Fruit fly (Drosophila melanogaster) whole organism, embryonic: Measurements from ENCODE around the gene Hmr.

Source experiments
- Abd-B ChIP-seq: fragments of 200-800 bp; sonication (Bioruptor generic); optimal IDR thresholded peaks from 2 replicates; lab custom pipeline; 2018; ENCODE audit warnings: missing biosample characterization, mild to moderate bottlenecking, missing genetic modification characterization, moderate library complexity
- BtbVII ChIP-seq: fragments of 200-800 bp; sonication (Bioruptor generic); optimal IDR thresholded peaks from 3 replicates; lab custom pipeline; 2017; ENCODE audit warnings: missing biosample characterization, mild to moderate bottlenecking, missing genetic modification characterization
- Bteb2 ChIP-seq: fragments of 200-800 bp; sonication (Bioruptor generic); optimal IDR thresholded peaks from 2 replicates; lab custom pipeline; 2016; ENCODE audit warnings: missing biosample characterization, missing genetic modification characterization
- CG10979 ChIP-seq: fragments of 200-800 bp; sonication (Bioruptor generic); optimal IDR thresholded peaks from 2 replicates; lab custom pipeline; 2018; ENCODE audit warnings: missing biosample characterization, mild to moderate bottlenecking, missing genetic modification characterization, moderate library complexity
- CG11696 ChIP-seq: fragments of 200-800 bp; sonication (Bioruptor generic); IDR thresholded peaks from 2 replicates; pipeline ENCODE4 v1.3.6; 2022; ENCODE audit warnings: missing biosample characterization, missing genetic modification characterization
- CG1233 ChIP-seq: fragments of 200-800 bp; sonication (Bioruptor generic); optimal IDR thresholded peaks from 4 replicates; lab custom pipeline; 2018; ENCODE audit warnings: missing biosample characterization, mild to moderate bottlenecking, missing genetic modification characterization
- CG12942 ChIP-seq: fragments of 200-800 bp; sonication (Bioruptor generic); optimal IDR thresholded peaks from 3 replicates; lab custom pipeline; 2016; ENCODE audit warnings: missing biosample characterization, missing genetic modification characterization
- CG13296 ChIP-seq: fragments of 200-800 bp; sonication (Bioruptor generic); optimal IDR thresholded peaks from 3 replicates; lab custom pipeline; 2018; ENCODE audit warnings: missing biosample characterization, mild to moderate bottlenecking, missing genetic modification characterization
- CG14441 ChIP-seq: fragments of 200-800 bp; sonication (Bioruptor generic); IDR thresholded peaks from 2 replicates; pipeline ENCODE4 v1.3.6; 2022; ENCODE audit warnings: missing biosample characterization, missing genetic modification characterization
- CG15269 ChIP-seq: fragments of 200-800 bp; sonication (Bioruptor generic); optimal IDR thresholded peaks from 2 replicates; lab custom pipeline; 2018; ENCODE audit warnings: missing biosample characterization, mild to moderate bottlenecking, missing genetic modification characterization, moderate library complexity
- CG2678 ChIP-seq: fragments of 200-800 bp; sonication (Bioruptor generic); optimal IDR thresholded peaks from 3 replicates; lab custom pipeline; 2019; ENCODE audit warnings: missing biosample characterization, mild to moderate bottlenecking, missing genetic modification characterization, moderate library complexity
- CG30431 ChIP-seq: fragments of 200-800 bp; sonication (Bioruptor generic); optimal IDR thresholded peaks from 2 replicates; lab custom pipeline; 2017; ENCODE audit warnings: missing biosample characterization, missing genetic modification characterization
- CG4424 ChIP-seq: fragments of 200-800 bp; sonication (Bioruptor generic); optimal IDR thresholded peaks from 3 replicates; lab custom pipeline; 2016; ENCODE audit warnings: missing biosample characterization, missing genetic modification characterization
- CG6813 ChIP-seq: fragments of 200-800 bp; sonication (Bioruptor generic); optimal IDR thresholded peaks from 2 replicates; lab custom pipeline; 2017; ENCODE audit warnings: missing biosample characterization, missing genetic modification characterization, mild to moderate bottlenecking, moderate library complexity, missing genetic modification reagents
- Dad ChIP-seq: fragments of 200-800 bp; sonication (Bioruptor generic); optimal IDR thresholded peaks from 3 replicates; lab custom pipeline; 2016; ENCODE audit warnings: missing biosample characterization, missing genetic modification characterization
- Eip74EF ChIP-seq, 2 experiments: fragments of 200-800 bp in 1 of 2; fragments of >200 bp in 1 of 2; sonication (Bioruptor generic) in 1 of 2; optimal IDR thresholded peaks; 2 replicates each; lab custom pipeline; 2017 to 2019; ENCODE audit warnings: missing biosample characterization in 2 of 2, missing genetic modification characterization in 2 of 2, mild to moderate bottlenecking in 1 of 2, moderate library complexity in 1 of 2
- HLH3B ChIP-seq: fragments of 200-800 bp; sonication (Bioruptor generic); IDR thresholded peaks from 2 replicates; pipeline ENCODE4 v1.3.6; 2022; ENCODE audit warnings: missing biosample characterization, missing genetic modification characterization
- Hmx ChIP-seq: fragments of 200-800 bp; sonication (Bioruptor generic); optimal IDR thresholded peaks from 2 replicates; lab custom pipeline; 2016; ENCODE audit warnings: missing biosample characterization, missing genetic modification characterization
- Hsf ChIP-seq: fragments of 200-800 bp; sonication (Bioruptor generic); optimal IDR thresholded peaks from 3 replicates; lab custom pipeline; 2016; ENCODE audit warnings: missing biosample characterization, missing genetic modification characterization
- Max ChIP-seq: fragments of 200-800 bp; sonication (Bioruptor generic); optimal IDR thresholded peaks from 2 replicates; lab custom pipeline; 2016; ENCODE audit warnings: missing biosample characterization, mild to moderate bottlenecking, missing genetic modification characterization
- Oli ChIP-seq: fragments of 200-800 bp; sonication (Bioruptor generic); optimal IDR thresholded peaks from 2 replicates; lab custom pipeline; 2018; ENCODE audit warnings: missing biosample characterization, mild to moderate bottlenecking, missing genetic modification characterization, moderate library complexity
- Sin3A ChIP-seq: fragments of >200 bp; optimal IDR thresholded peaks from 2 replicates; lab custom pipeline; 2018
- Sox100B ChIP-seq: fragments of 200-800 bp; sonication (Bioruptor generic); optimal IDR thresholded peaks from 3 replicates; lab custom pipeline; 2018; ENCODE audit warnings: missing biosample characterization, mild to moderate bottlenecking, missing genetic modification characterization
- Stat92E ChIP-seq, 3 experiments: fragments of >200 bp in 2 of 3; fragments of 200-800 bp in 1 of 3; sonication (Bioruptor generic) in 1 of 3; optimal IDR thresholded peaks; 2 replicates each; lab custom pipeline; 2017 to 2019; ENCODE audit warnings: missing biosample characterization in 3 of 3, missing genetic modification characterization in 3 of 3, mild to moderate bottlenecking in 1 of 3, moderate library complexity in 1 of 3
- Xrp1 ChIP-seq: fragments of 200-800 bp; sonication (Bioruptor generic); IDR thresholded peaks from 2 replicates; pipeline ENCODE4 v1.3.6; 2022; ENCODE audit warnings: missing biosample characterization, missing genetic modification characterization
- ash1 ChIP-seq: fragments of 200-800 bp; sonication (Bioruptor generic); optimal IDR thresholded peaks from 2 replicates; lab custom pipeline; 2018; ENCODE audit warnings: missing biosample characterization, mild to moderate bottlenecking, missing genetic modification characterization
- bbx ChIP-seq: fragments of 200-800 bp; sonication (Bioruptor generic); IDR thresholded peaks from 2 replicates; pipeline ENCODE4 v1.3.6; 2022; ENCODE audit warnings: missing biosample characterization, missing genetic modification characterization; ENCODE audit not compliant: partially characterized antibody
- bowl ChIP-seq: fragments of 200-800 bp; sonication (Bioruptor generic); IDR thresholded peaks from 2 replicates; pipeline ENCODE4 v1.3.6; 2022; ENCODE audit warnings: missing biosample characterization, missing genetic modification characterization
- bsh ChIP-seq, 2 experiments: fragments of 200-800 bp; sonication (Bioruptor generic); optimal IDR thresholded peaks; 2 replicates each; lab custom pipeline; 2017 to 2018; ENCODE audit warnings: mild to moderate bottlenecking in 2 of 2, missing biosample characterization in 2 of 2, missing genetic modification characterization in 2 of 2, moderate library complexity in 1 of 2
- btn ChIP-seq: fragments of 200-800 bp; sonication (Bioruptor generic); optimal IDR thresholded peaks from 2 replicates; lab custom pipeline; 2016; ENCODE audit warnings: missing biosample characterization, missing genetic modification characterization
- chn ChIP-seq: fragments of 200-800 bp; sonication (Bioruptor generic); optimal IDR thresholded peaks from 2 replicates; lab custom pipeline; 2016; ENCODE audit warnings: missing biosample characterization, missing genetic modification characterization
- crol ChIP-seq: fragments of 200-800 bp; sonication (Bioruptor generic); IDR thresholded peaks from 2 replicates; pipeline ENCODE4 v1.3.6; 2022; ENCODE audit warnings: missing biosample characterization, missing genetic modification characterization
- dpn ChIP-seq, 2 experiments: fragments of 200-800 bp; sonication (Bioruptor generic); optimal IDR thresholded peaks; 3 replicates each; lab custom pipeline; 2016; ENCODE audit warnings: missing biosample characterization in 2 of 2, missing genetic modification characterization in 2 of 2
- ind ChIP-seq: fragments of 200-800 bp; sonication (Bioruptor generic); optimal IDR thresholded peaks from 3 replicates; lab custom pipeline; 2016; ENCODE audit warnings: missing biosample characterization, missing genetic modification characterization
- insv ChIP-seq, 2 experiments: fragments of 200-800 bp; sonication (Bioruptor generic); optimal IDR thresholded peaks; 3 replicates each; lab custom pipeline; 2016 to 2018; ENCODE audit warnings: missing biosample characterization in 2 of 2, missing genetic modification characterization in 2 of 2
- knrl ChIP-seq: fragments of 200-800 bp; sonication (Bioruptor generic); IDR thresholded peaks from 3 replicates; pipeline ENCODE4 v1.3.6; 2022; ENCODE audit warnings: missing biosample characterization, missing genetic modification characterization; ENCODE audit not compliant: partially characterized antibody
- lmd ChIP-seq: fragments of 200-800 bp; sonication (Bioruptor generic); IDR thresholded peaks from 2 replicates; pipeline ENCODE4 v1.3.6; 2022; ENCODE audit warnings: missing biosample characterization, missing genetic modification characterization
- nmo ChIP-seq: fragments of 200-800 bp; sonication (Bioruptor generic); optimal IDR thresholded peaks from 2 replicates; lab custom pipeline; 2018; ENCODE audit warnings: missing biosample characterization, mild to moderate bottlenecking, missing genetic modification characterization, moderate library complexity
- pita ChIP-seq: fragments of 200-800 bp; sonication (Bioruptor generic); optimal IDR thresholded peaks from 2 replicates; lab custom pipeline; 2017; ENCODE audit warnings: missing biosample characterization, mild to moderate bottlenecking, missing genetic modification characterization
- pum ChIP-seq: fragments of 200-800 bp; sonication (Bioruptor generic); optimal IDR thresholded peaks from 2 replicates; lab custom pipeline; 2016; ENCODE audit warnings: missing biosample characterization, missing genetic modification characterization
- ranshi ChIP-seq: fragments of 200-800 bp; sonication (Bioruptor generic); IDR thresholded peaks from 2 replicates; pipeline ENCODE4 v1.3.6; 2022; ENCODE audit warnings: missing biosample characterization, missing genetic modification characterization
- repo ChIP-seq: fragments of 200-800 bp; sonication (Bioruptor generic); optimal IDR thresholded peaks from 2 replicates; lab custom pipeline; 2016; ENCODE audit warnings: missing biosample characterization, missing genetic modification characterization
- ro ChIP-seq: fragments of 200-800 bp; sonication (Bioruptor generic); IDR thresholded peaks from 2 replicates; pipeline ENCODE4 v1.3.6; 2022; ENCODE audit warnings: missing biosample characterization, missing genetic modification characterization
- sens-2 ChIP-seq: fragments of 200-800 bp; sonication (Bioruptor generic); IDR thresholded peaks from 2 replicates; pipeline ENCODE4 v1.3.6; 2022; ENCODE audit warnings: missing biosample characterization, missing genetic modification characterization
- sqz ChIP-seq: fragments of 200-800 bp; sonication (Bioruptor generic); optimal IDR thresholded peaks from 3 replicates; lab custom pipeline; 2018; ENCODE audit warnings: missing biosample characterization, mild to moderate bottlenecking, missing genetic modification characterization
- tgo ChIP-seq: fragments of 200-800 bp; sonication (Bioruptor generic); IDR thresholded peaks from 3 replicates; pipeline ENCODE4 v1.3.6; 2022; ENCODE audit warnings: missing biosample characterization, missing genetic modification characterization
- trem ChIP-seq: fragments of 200-800 bp; optimal IDR thresholded peaks from 3 replicates; lab custom pipeline; 2019; ENCODE audit warnings: missing biosample characterization, mild to moderate bottlenecking, missing genetic modification characterization, moderate library complexity
- trh ChIP-seq: fragments of 200-800 bp; sonication (Bioruptor generic); optimal IDR thresholded peaks from 2 replicates; lab custom pipeline; 2016; ENCODE audit warnings: missing biosample characterization, missing genetic modification characterization
- twi ChIP-seq: fragments of 200-800 bp; optimal IDR thresholded peaks from 2 replicates; lab custom pipeline; 2019; ENCODE audit warnings: missing biosample characterization, mild to moderate bottlenecking, missing genetic modification characterization, moderate library complexity
- unpg ChIP-seq: fragments of 200-800 bp; sonication (Bioruptor generic); optimal IDR thresholded peaks from 3 replicates; lab custom pipeline; 2018; ENCODE audit warnings: missing biosample characterization, mild to moderate bottlenecking, missing genetic modification characterization, moderate library complexity
- zen ChIP-seq: fragments of 200-800 bp; sonication (Bioruptor generic); optimal IDR thresholded peaks from 3 replicates; lab custom pipeline; 2018; ENCODE audit warnings: missing biosample characterization, mild to moderate bottlenecking, missing genetic modification characterization, moderate library complexity

The Hmr gene

DNA sequence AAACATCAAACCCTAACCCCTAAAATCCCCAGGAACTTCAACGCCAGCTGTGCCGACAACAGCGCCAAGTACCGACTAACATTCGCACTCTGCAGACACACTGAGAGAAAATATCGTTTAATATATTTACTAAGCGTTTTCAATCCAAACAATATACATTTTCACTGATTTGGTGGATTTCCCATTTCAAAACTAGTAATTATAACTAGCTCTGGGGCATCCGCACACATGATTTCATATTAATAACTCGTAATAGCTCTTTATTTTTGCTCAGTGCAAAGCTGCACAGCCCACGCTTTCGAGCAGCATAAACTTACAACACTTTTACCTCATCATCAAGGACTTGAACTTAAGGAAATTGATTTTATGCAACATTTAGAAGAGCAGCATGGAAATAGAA, 31.5 kb downstream of the Hmr start (continued):
- TF ChIP-seq CG6813 (GFP tag; lab: Kevin White, UChicago) = no peak
- no peak for TF ChIP-seq Max
- TF ChIP-seq Hmx (GFP tag; lab: Kevin White, UChicago) = no peak
- TF ChIP-seq CG10979 (tag; lab: Kevin White, UChicago) = no peak
- no peak for TF ChIP-seq CG30431
- no peak for TF ChIP-seq bbx (GFP tag; lab: Robert Waterston, UW)
- no peak for TF ChIP-seq CG11696 (GFP tag; lab: Robert Waterston, UW)
- TF ChIP-seq ro (GFP tag; lab: Robert Waterston, UW) = no peak
- TF ChIP-seq trem (tag; lab: Kevin White, UChicago) = no peak
- peak; percentile 6 for TF ChIP-seq CG15269 (tag; lab: Kevin White, UChicago)
- TF ChIP-seq Xrp1 (GFP tag; lab: Robert Waterston, UW) = peak; percentile 32; the same call in 1 of the 2 replicates
- no peak for TF ChIP-seq CG1233 (GFP tag; lab: Kevin White, UChicago)
- no peak for TF ChIP-seq CG12942 (GFP tag; lab: Kevin White, UChicago)
- TF ChIP-seq Stat92E (GFP tag; optimal IDR thresholded peaks at IDR 0.05; lab: Kevin White, UChicago) = no peak
- TF ChIP-seq pum (GFP tag; lab: Kevin White, UChicago) = no peak
- no peak for TF ChIP-seq twi (tag; lab: Kevin White, UChicago)
- TF ChIP-seq Eip74EF (GFP tag; optimal IDR thresholded peaks at IDR 0.05; lab: Kevin White, UChicago) = no peak
- no peak for TF ChIP-seq lmd
- TF ChIP-seq CG13296 (GFP tag; lab: Kevin White, UChicago) = no peak
- no peak for TF ChIP-seq ash1 (GFP tag; lab: Kevin White, UChicago)
- no peak for TF ChIP-seq chn (GFP tag; lab: Kevin White, UChicago)
- no peak for TF ChIP-seq zen (tag; lab: Kevin White, UChicago)
- TF ChIP-seq dpn (GFP tag; optimal IDR thresholded peaks at IDR 0.05; lab: Kevin White, UChicago) = peak in 1 of 2 experiments; percentile 3
- TF ChIP-seq bowl (GFP tag; lab: Robert Waterston, UW) = no peak
- TF ChIP-seq Abd-B (GFP tag; lab: Kevin White, UChicago) = no peak
- TF ChIP-seq trh (GFP tag; lab: Kevin White, UChicago) = no peak
- TF ChIP-seq CG2678 = peak; percentile 51
- peak; percentile 3 for TF ChIP-seq ind (GFP tag; lab: Kevin White, UChicago)
- 0 out of 3 replicates have a peak, but pooled peaks have one; percentile 37 for TF ChIP-seq tgo (GFP tag; lab: Robert Waterston, UW)
- no peak for TF ChIP-seq repo (GFP tag; lab: Kevin White, UChicago)
- no peak for TF ChIP-seq unpg (GFP tag; lab: Kevin White, UChicago)
- no peak for TF ChIP-seq nmo
- 0 out of 2 replicates have a peak, but pooled peaks have one; percentile 22 for TF ChIP-seq HLH3B (GFP tag; lab: Robert Waterston, UW)
- TF ChIP-seq Sin3A = no peak
- no peak for TF ChIP-seq insv (GFP tag; optimal IDR thresholded peaks at IDR 0.05; lab: Kevin White, UChicago)
- no peak for TF ChIP-seq btn (GFP tag; lab: Kevin White, UChicago)
- TF ChIP-seq sens-2 (GFP tag; lab: Robert Waterston, UW) = no peak
- no peak for TF ChIP-seq Bteb2 (GFP tag; lab: Kevin White, UChicago)
- TF ChIP-seq Hsf (GFP tag; lab: Kevin White, UChicago) = no peak
- no peak for TF ChIP-seq Oli (tag; lab: Kevin White, UChicago)
- TF ChIP-seq Sox100B (GFP tag; lab: Kevin White, UChicago) = no peak
- TF ChIP-seq crol (GFP tag; lab: Robert Waterston, UW) = no peak
- no peak for TF ChIP-seq bsh (GFP tag; optimal IDR thresholded peaks at IDR 0.05; lab: Kevin White, UChicago)
- no peak for TF ChIP-seq ranshi (GFP tag; lab: Robert Waterston, UW)
- no peak for TF ChIP-seq CG4424
- TF ChIP-seq pita (GFP tag; lab: Kevin White, UChicago) = no peak
- no peak for TF ChIP-seq Dad
- TF ChIP-seq CG14441 (GFP tag; lab: Robert Waterston, UW) = peak; percentile 15; the same call in 1 of the 2 replicates
- TF ChIP-seq knrl = no peak
- TF ChIP-seq sqz (GFP tag; lab: Kevin White, UChicago) = no peak
- no peak for TF ChIP-seq BtbVII (GFP tag; lab: Kevin White, UChicago)
